Fruit fly (Drosophila melanogaster): Measurements from ENCODE around the gene fid.

- TF ChIP-seq fru (optimal IDR thresholded peaks at IDR 0.05) (no peak), ftz-f1 (GFP tag; optimal IDR thresholded peaks at IDR 0.05) (no peak), Rx (GFP tag; IDR thresholded peaks at IDR 0.05) (no peak), ems (GFP tag; optimal IDR thresholded peaks at IDR 0.05) (no peak), fd3F (GFP tag; optimal IDR thresholded peaks at IDR 0.05) (no peak), Hsf (GFP tag; optimal IDR thresholded peaks at IDR 0.05) (no peak), repo (GFP tag; optimal IDR thresholded peaks at IDR 0.05) (no peak)
Measured at dm6 chr3R:26005978-26006934, 36.4 kb downstream of the fid start.
